Worm (Caenorhabditis elegans) whole organism, L4 larva: ENCODE data around the gene paqr-1.

Experiments used
- D1046.2 ChIP-seq: fragments of 200-800 bp; sonication (Bioruptor generic); IDR thresholded peaks from 2 replicates; pipeline ENCODE4 v1.3.6; 2022; ENCODE audit warnings: missing genetic modification characterization, missing compliant biosample characterization
- F10B5.3 ChIP-seq: sonication (generic microtip); optimal IDR thresholded peaks from 2 replicates; lab custom pipeline; 2016; ENCODE audit warnings: mild to moderate bottlenecking, missing genetic modification characterization, missing compliant biosample characterization
- F37D6.2 ChIP-seq: sonication (generic microtip); optimal IDR thresholded peaks from 2 replicates; lab custom pipeline; 2016; ENCODE audit warnings: mild to moderate bottlenecking, missing genetic modification characterization, missing compliant biosample characterization
- R02D3.7 ChIP-seq: fragments of 150-350 bp; sonication (generic microtip); optimal IDR thresholded peaks from 3 replicates; lab custom pipeline; 2014; ENCODE audit warnings: missing biosample characterization, missing genetic modification characterization
- T26A8.4 ChIP-seq: fragments of 200-800 bp; sonication (Bioruptor generic); IDR thresholded peaks from 2 replicates; pipeline ENCODE4 v1.3.6; 2022; ENCODE audit warnings: missing genetic modification characterization, missing compliant biosample characterization
- Y105C5A.15 ChIP-seq: fragments of 200-800 bp; sonication (Bioruptor generic); IDR thresholded peaks from 2 replicates; pipeline ENCODE4 v1.3.6; 2022; ENCODE audit warnings: missing genetic modification characterization, missing compliant biosample characterization
- Y5F2A.4 ChIP-seq: fragments of 200-800 bp; sonication (Bioruptor generic); optimal IDR thresholded peaks from 2 replicates; lab custom pipeline; 2018; ENCODE audit warnings: mild to moderate bottlenecking, missing genetic modification characterization, missing compliant biosample characterization
- Y75B8A.6 ChIP-seq: fragments of 200-800 bp; sonication (Bioruptor generic); IDR thresholded peaks from 2 replicates; pipeline ENCODE4 v1.3.6; 2022; ENCODE audit warnings: missing genetic modification reagents, missing genetic modification characterization, missing compliant biosample characterization
- ZK546.5 ChIP-seq, 2 experiments: sonication (generic microtip); optimal IDR thresholded peaks; 2 replicates each; lab custom pipeline; 2017; ENCODE audit warnings: missing biosample characterization in 2 of 2, missing genetic modification characterization in 2 of 2
- aha-1 ChIP-seq: fragments of 150-350 bp; peaks from one replicate; lab custom pipeline; 2014; ENCODE audit warnings: missing biosample characterization, missing genetic modification characterization
- ceh-28 ChIP-seq: fragments of 150-350 bp; optimal IDR thresholded peaks from 2 replicates; lab custom pipeline; 2014; ENCODE audit warnings: missing biosample characterization, missing genetic modification reagents, missing genetic modification characterization
- ceh-82 ChIP-seq: sonication (generic microtip); optimal IDR thresholded peaks from 2 replicates; lab custom pipeline; 2017; ENCODE audit warnings: missing biosample characterization, missing genetic modification characterization
- ctbp-1 ChIP-seq: fragments of 200-800 bp; sonication (Bioruptor generic); IDR thresholded peaks from 2 replicates; pipeline ENCODE4 v1.3.6; 2022; ENCODE audit warnings: missing genetic modification reagents, missing genetic modification characterization, missing compliant biosample characterization
- daf-19 ChIP-seq: fragments of 200-800 bp; sonication (Bioruptor generic); conservative IDR thresholded peaks from 2 replicates; pipeline ENCODE4 v1.3.6; 2022; ENCODE audit warnings: missing genetic modification characterization, missing compliant biosample characterization
- daf-8 ChIP-seq: fragments of 200-800 bp; sonication (Bioruptor generic); IDR thresholded peaks from 2 replicates; pipeline ENCODE4 v1.3.6; 2022; ENCODE audit warnings: missing genetic modification characterization, missing compliant biosample characterization
- dmd-8 ChIP-seq: fragments of 200-800 bp; sonication (Bioruptor generic); IDR thresholded peaks from 2 replicates; pipeline ENCODE4 v1.3.6; 2022; ENCODE audit warnings: missing genetic modification characterization, missing compliant biosample characterization
- dmd-9 ChIP-seq: fragments of 200-800 bp; sonication (Bioruptor generic); IDR thresholded peaks from 2 replicates; pipeline ENCODE4 v1.3.6; 2022; ENCODE audit warnings: missing genetic modification reagents, missing genetic modification characterization, missing compliant biosample characterization
- dpl-1 ChIP-seq: fragments of 150-350 bp; optimal IDR thresholded peaks from 2 replicates; lab custom pipeline; 2014; ENCODE audit warnings: missing biosample characterization, missing genetic modification reagents, missing genetic modification characterization
- duxl-1 ChIP-seq: sonication (generic microtip); optimal IDR thresholded peaks from 2 replicates; lab custom pipeline; 2016; ENCODE audit warnings: mild to moderate bottlenecking, missing genetic modification characterization, moderate library complexity, missing compliant biosample characterization; ENCODE audit not compliant: poor library complexity
- fkh-10 ChIP-seq: fragments of 150-350 bp; optimal IDR thresholded peaks from 2 replicates; lab custom pipeline; 2014; ENCODE audit warnings: missing biosample characterization, missing genetic modification reagents, missing genetic modification characterization
- fos-1 ChIP-seq: fragments of 150-350 bp; optimal IDR thresholded peaks from 2 replicates; lab custom pipeline; 2014; ENCODE audit warnings: missing biosample characterization, missing genetic modification characterization
- hif-1 ChIP-seq, 2 experiments: sonication (generic microtip); optimal IDR thresholded peaks; 2 replicates each; lab custom pipeline; 2016 to 2017; ENCODE audit warnings: missing compliant biosample characterization in 2 of 2, missing genetic modification characterization in 2 of 2, missing genetic modification reagents in 2 of 2, missing genotype in 2 of 2, mild to moderate bottlenecking in 1 of 2
- hlh-11 ChIP-seq: fragments of 200-800 bp; sonication (Bioruptor generic); optimal IDR thresholded peaks from 2 replicates; lab custom pipeline; 2018; ENCODE audit warnings: mild to moderate bottlenecking, missing genetic modification characterization, missing compliant biosample characterization
- jun-1 ChIP-seq: fragments of 150-350 bp; optimal IDR thresholded peaks from 2 replicates; lab custom pipeline; 2014; ENCODE audit warnings: missing biosample characterization, missing genetic modification reagents, missing genetic modification characterization
- lim-7 ChIP-seq: fragments of 200-800 bp; sonication (Bioruptor generic); IDR thresholded peaks from 2 replicates; pipeline ENCODE4 v1.3.6; 2022; ENCODE audit warnings: missing genetic modification characterization, missing compliant biosample characterization
- lin-38 ChIP-seq: fragments of 200-800 bp; sonication (Bioruptor generic); IDR thresholded peaks from 2 replicates; pipeline ENCODE4 v1.3.6; 2022; ENCODE audit warnings: missing genetic modification reagents, missing genetic modification characterization, missing compliant biosample characterization
- lin-39 ChIP-seq: fragments of 150-350 bp; optimal IDR thresholded peaks from 2 replicates; lab custom pipeline; 2014; ENCODE audit warnings: missing biosample characterization, missing genetic modification reagents, missing genetic modification characterization
- lir-3 ChIP-seq: sonication (generic microtip); optimal IDR thresholded peaks from 2 replicates; lab custom pipeline; 2016; ENCODE audit warnings: mild to moderate bottlenecking, missing genetic modification characterization, missing compliant biosample characterization
- madf-5 ChIP-seq, 2 experiments: fragments of 200-800 bp; sonication (Bioruptor generic); IDR thresholded peaks; 2 replicates each; pipeline ENCODE4 v1.3.6; 2022; ENCODE audit warnings: missing compliant biosample characterization in 2 of 2, missing genetic modification characterization in 2 of 2
- madf-9 ChIP-seq: fragments of 200-800 bp; sonication (Bioruptor generic); conservative IDR thresholded peaks from 2 replicates; pipeline ENCODE4 v1.3.6; 2022; ENCODE audit warnings: missing genetic modification reagents, missing genetic modification characterization, missing compliant biosample characterization
- mes-2 ChIP-seq: sonication (generic microtip); optimal IDR thresholded peaks from 2 replicates; lab custom pipeline; 2016; ENCODE audit warnings: missing genotype, mild to moderate bottlenecking, missing genetic modification characterization, missing compliant biosample characterization; ENCODE audit not compliant: poor library complexity, severe bottlenecking
- nhr-11 ChIP-seq: fragments of 150-350 bp; optimal IDR thresholded peaks from 2 replicates; lab custom pipeline; 2014; ENCODE audit warnings: missing biosample characterization, missing genetic modification characterization
- nhr-237 ChIP-seq: sonication (generic microtip); optimal IDR thresholded peaks from 2 replicates; lab custom pipeline; 2017; ENCODE audit warnings: missing biosample characterization, missing genetic modification characterization
- nhr-28 ChIP-seq: fragments of 150-350 bp; optimal IDR thresholded peaks from 2 replicates; lab custom pipeline; 2014; ENCODE audit warnings: missing biosample characterization, missing genetic modification characterization
- pha-4 ChIP-seq, 2 experiments: fragments of 150-350 bp in 1 of 2; fragments of 200-800 bp in 1 of 2; sonication (Bioruptor generic) in 1 of 2; IDR thresholded peaks in 1 of 2; optimal IDR thresholded peaks in 1 of 2; 2 replicates each; pipeline versions ENCODE4 v1.3.6 to Lab custom; 2014 to 2022; ENCODE audit warnings: missing genetic modification characterization in 2 of 2, missing genetic modification reagents in 2 of 2, missing biosample characterization in 1 of 2, missing compliant biosample characterization in 1 of 2
- pqm-1 ChIP-seq: sonication (generic microtip); optimal IDR thresholded peaks from 2 replicates; lab custom pipeline; 2017; ENCODE audit warnings: missing biosample characterization, missing genetic modification characterization
- saeg-2 ChIP-seq: fragments of 200-800 bp; sonication (Bioruptor generic); IDR thresholded peaks from 2 replicates; pipeline ENCODE4 v1.3.6; 2022; ENCODE audit warnings: missing genetic modification reagents, missing genetic modification characterization, missing compliant biosample characterization
- sdz-12 ChIP-seq: fragments of 200-800 bp; sonication (Bioruptor generic); optimal IDR thresholded peaks from 2 replicates; lab custom pipeline; 2018; ENCODE audit warnings: mild to moderate bottlenecking, missing genetic modification characterization, missing compliant biosample characterization
- snpc-4 ChIP-seq: fragments of 150-350 bp; optimal IDR thresholded peaks from 2 replicates; lab custom pipeline; 2014; ENCODE audit warnings: missing biosample characterization, missing genetic modification characterization
- spr-1 ChIP-seq: sonication (generic microtip); optimal IDR thresholded peaks from 2 replicates; lab custom pipeline; 2016; ENCODE audit warnings: mild to moderate bottlenecking, missing genetic modification characterization, missing compliant biosample characterization
- spr-3 ChIP-seq: fragments of 200-800 bp; sonication (Bioruptor generic); optimal IDR thresholded peaks from 2 replicates; lab custom pipeline; 2018; ENCODE audit warnings: mild to moderate bottlenecking, missing genetic modification characterization, missing compliant biosample characterization
- tag-97 ChIP-seq: fragments of 200-800 bp; sonication (Bioruptor generic); IDR thresholded peaks from 2 replicates; pipeline ENCODE4 v1.3.6; 2022; ENCODE audit warnings: missing genetic modification characterization, missing compliant biosample characterization
- tra-1 ChIP-seq: fragments of 200-800 bp; sonication (Bioruptor generic); IDR thresholded peaks from 2 replicates; pipeline ENCODE4 v1.3.6; 2022; ENCODE audit warnings: missing genetic modification reagents, missing genetic modification characterization, missing compliant biosample characterization
- unc-130 ChIP-seq: sonication (generic microtip); optimal IDR thresholded peaks from 2 replicates; lab custom pipeline; 2016; ENCODE audit warnings: missing genetic modification reagents, missing genetic modification characterization, missing compliant biosample characterization
- unc-62 ChIP-seq, 3 experiments: fragments of 150-350 bp in 1 of 3; sonication (generic microtip); optimal IDR thresholded peaks in 2 of 3; peaks in 1 of 3; 1 replicate in 1 of 3; 2 replicates in 2 of 3; lab custom pipeline; 2014 to 2017; ENCODE audit warnings: missing biosample characterization in 3 of 3, missing genetic modification characterization in 3 of 3, missing genetic modification reagents in 3 of 3, missing genotype in 1 of 3
- zag-1 ChIP-seq: fragments of 150-350 bp; optimal IDR thresholded peaks from 2 replicates; lab custom pipeline; 2014; ENCODE audit warnings: missing biosample characterization, missing genetic modification characterization
- zfp-2 ChIP-seq: sonication (generic microtip); optimal IDR thresholded peaks from 2 replicates; lab custom pipeline; 2016; ENCODE audit warnings: mild to moderate bottlenecking, missing genetic modification characterization, missing compliant biosample characterization
- zfp-3 ChIP-seq: fragments of 200-800 bp; sonication (Bioruptor generic); conservative IDR thresholded peaks from 2 replicates; pipeline ENCODE4 v1.3.6; 2022; ENCODE audit warnings: missing genetic modification reagents, missing genetic modification characterization, missing compliant biosample characterization
- zip-11 ChIP-seq: fragments of 200-800 bp; sonication (Bioruptor generic); IDR thresholded peaks from 2 replicates; pipeline ENCODE4 v1.3.6; 2022; ENCODE audit warnings: missing genetic modification characterization, missing compliant biosample characterization

paqr-1 gene

ce11 chrIV:6556624-6557368 lies 1.6 kb upstream of the paqr-1 start, which contains the start of gene try-3:
Gene try-3 (plus strand): TSS chrIV:6557155.
- TF ChIP-seq T26A8.4 (GFP tag; lab: Robert Waterston, UW) (peak; percentile 66), fkh-10 (GFP tag; lab: Kevin White, UChicago) (peak; percentile 68), daf-8 (GFP tag; lab: Robert Waterston, UW) (0 out of 2 replicates have a peak, but pooled peaks have one; percentile 15), lin-38 (peak; percentile 86), tra-1 (GFP tag; lab: Robert Waterston, UW) (peak; percentile 82), unc-62 (GFP tag; optimal IDR thresholded peaks at IDR 0.05 in 1 of 2; lab: Kevin White, UChicago) (no peak), unc-62 (tag; optimal IDR thresholded peaks at IDR 0.05; lab: Kevin White, UChicago) (no peak), spr-3 (peak; percentile 0), tag-97 (GFP tag; lab: Robert Waterston, UW) (no peak), mes-2 (peak; percentile 85), zag-1 (tag; lab: Kevin White, UChicago) (no peak), lim-7 (GFP tag; lab: Robert Waterston, UW) (peak; percentile 97), zfp-3 (GFP tag; lab: Robert Waterston, UW) (no peak), madf-5 (GFP tag; IDR thresholded peaks at IDR 0.05; lab: Robert Waterston, UW) (peak in 1 of 2 experiments; percentile 82; a peak in 1 of 4 replicates), ceh-82 (tag; lab: Kevin White, UChicago) (no peak), hif-1 (tag; optimal IDR thresholded peaks at IDR 0.05; lab: Kevin White, UChicago) (peak in 1 of 2 experiments; percentile 57), pqm-1 (tag; lab: Kevin White, UChicago) (no peak), R02D3.7 (no peak), spr-1 (tag; lab: Kevin White, UChicago) (peak; percentile 11), jun-1 (tag; lab: Kevin White, UChicago) (no peak), snpc-4 (no peak), nhr-237 (no peak), lir-3 (tag; lab: Kevin White, UChicago) (no peak), unc-130 (peak; percentile 54), lin-39 (no peak), D1046.2 (peak; percentile 81), Y75B8A.6 (GFP tag; lab: Robert Waterston, UW) (peak; percentile 71; the same call in 1 of the 2 replicates), nhr-11 (no peak), F10B5.3 (tag; lab: Kevin White, UChicago) (peak; percentile 17), sdz-12 (GFP tag; lab: Kevin White, UChicago) (peak; percentile 57), pha-4 (GFP tag; IDR thresholded peaks at IDR 0.05; lab: Robert Waterston, UW) (peak; percentile 87), pha-4 (tag; optimal IDR thresholded peaks at IDR 0.05; lab: Kevin White, UChicago) (no peak), duxl-1 (tag; lab: Kevin White, UChicago) (peak; percentile 71), fos-1 (tag; lab: Kevin White, UChicago) (no peak), nhr-28 (tag; lab: Kevin White, UChicago) (peak; percentile 52), ZK546.5 (tag; optimal IDR thresholded peaks at IDR 0.05; lab: Kevin White, UChicago) (no peak), dmd-9 (peak; percentile 64; the same call in 1 of the 2 replicates), daf-19 (no peak), F37D6.2 (peak; percentile 22), madf-9 (GFP tag; lab: Robert Waterston, UW) (peak; percentile 80), dpl-1 (GFP tag; lab: Kevin White, UChicago) (peak; percentile 49), zip-11 (GFP tag; lab: Robert Waterston, UW) (no peak), saeg-2 (no peak), ctbp-1 (peak; percentile 91), hlh-11 (tag; lab: Kevin White, UChicago) (peak; percentile 72), zfp-2 (tag; lab: Kevin White, UChicago) (peak; percentile 10), Y5F2A.4 (GFP tag; lab: Kevin White, UChicago) (peak; percentile 26), ceh-28 (tag; lab: Kevin White, UChicago) (no peak), aha-1 (tag; lab: Kevin White, UChicago) (peak; percentile 58), dmd-8 (GFP tag; lab: Robert Waterston, UW) (peak; percentile 73; the same call in 1 of the 2 replicates), Y105C5A.15 (GFP tag; lab: Robert Waterston, UW) (peak; percentile 87)
